Fruit fly (Drosophila melanogaster) whole organism, embryonic: ENCODE results near the gene CG15199.

ENCODE experiments used
- Atf-2 ChIP-seq: fragments of 200-800 bp; sonication (Bioruptor generic); optimal IDR thresholded peaks from 2 replicates; lab custom pipeline; 2016; ENCODE audit warnings: missing biosample characterization, missing genetic modification characterization
- CG10321 ChIP-seq: fragments of 200-800 bp; sonication (Bioruptor generic); IDR thresholded peaks from 2 replicates; pipeline ENCODE4 v1.3.6; 2022; ENCODE audit warnings: missing biosample characterization, missing genetic modification characterization
- CG11398 ChIP-seq: fragments of 200-800 bp; sonication (Bioruptor generic); optimal IDR thresholded peaks from 2 replicates; lab custom pipeline; 2016; ENCODE audit warnings: missing biosample characterization, missing genetic modification characterization
- CG11695 ChIP-seq: fragments of 200-800 bp; sonication (Bioruptor generic); IDR thresholded peaks from 3 replicates; pipeline ENCODE4 v1.3.6; 2022; ENCODE audit warnings: missing biosample characterization, missing genetic modification characterization
- CG12299 ChIP-seq: fragments of 200-800 bp; sonication (Bioruptor generic); optimal IDR thresholded peaks from 2 replicates; lab custom pipeline; 2018; ENCODE audit warnings: missing biosample characterization, mild to moderate bottlenecking, missing genetic modification characterization
- CG13296 ChIP-seq: fragments of 200-800 bp; sonication (Bioruptor generic); optimal IDR thresholded peaks from 3 replicates; lab custom pipeline; 2018; ENCODE audit warnings: missing biosample characterization, mild to moderate bottlenecking, missing genetic modification characterization
- CG14050 ChIP-seq: fragments of 200-800 bp; sonication (Bioruptor generic); IDR thresholded peaks from 3 replicates; pipeline ENCODE4 v1.3.6; 2022; ENCODE audit warnings: missing biosample characterization, missing genetic modification characterization
- CG14667 ChIP-seq: fragments of 200-800 bp; sonication (Bioruptor generic); IDR thresholded peaks from 2 replicates; pipeline ENCODE4 v1.3.6; 2022; ENCODE audit warnings: missing biosample characterization, missing genetic modification characterization
- CG15011 ChIP-seq: fragments of 200-800 bp; sonication (Bioruptor generic); optimal IDR thresholded peaks from 3 replicates; lab custom pipeline; 2018; ENCODE audit warnings: missing biosample characterization, mild to moderate bottlenecking, missing genetic modification characterization
- CG15514 ChIP-seq: fragments of 200-800 bp; sonication (Bioruptor generic); optimal IDR thresholded peaks from 3 replicates; lab custom pipeline; 2017; ENCODE audit warnings: missing biosample characterization, missing genetic modification characterization, mild to moderate bottlenecking, moderate library complexity, missing genetic modification reagents
- CG1792 ChIP-seq: fragments of 200-800 bp; sonication (Bioruptor generic); optimal IDR thresholded peaks from 2 replicates; lab custom pipeline; 2016; ENCODE audit warnings: missing biosample characterization, missing genetic modification characterization
- CG18011 ChIP-seq: fragments of 200-800 bp; sonication (Bioruptor generic); optimal IDR thresholded peaks from 2 replicates; lab custom pipeline; 2017; ENCODE audit warnings: missing biosample characterization, missing genetic modification characterization, mild to moderate bottlenecking, moderate library complexity, missing genotype
- CG18619 ChIP-seq: fragments of 200-800 bp; sonication (Bioruptor generic); optimal IDR thresholded peaks from 3 replicates; lab custom pipeline; 2017; ENCODE audit warnings: missing biosample characterization, mild to moderate bottlenecking, missing genetic modification characterization
- CG30403 ChIP-seq: fragments of 200-800 bp; sonication (Bioruptor generic); optimal IDR thresholded peaks from 3 replicates; lab custom pipeline; 2016; ENCODE audit warnings: missing biosample characterization, missing genetic modification characterization
- CG33213 ChIP-seq: fragments of 200-800 bp; sonication (Bioruptor generic); optimal IDR thresholded peaks from 3 replicates; lab custom pipeline; 2016; ENCODE audit warnings: missing biosample characterization, missing genetic modification characterization
- CG3838 ChIP-seq: fragments of 200-800 bp; sonication (Bioruptor generic); optimal IDR thresholded peaks from 3 replicates; lab custom pipeline; 2016; ENCODE audit warnings: missing biosample characterization, missing genetic modification characterization
- CG5953 ChIP-seq: fragments of 200-800 bp; sonication (Bioruptor generic); IDR thresholded peaks from 2 replicates; pipeline ENCODE4 v1.3.6; 2022; ENCODE audit warnings: missing biosample characterization, missing genetic modification characterization
- CG6175 ChIP-seq: fragments of 200-800 bp; sonication (Bioruptor generic); IDR thresholded peaks from 3 replicates; pipeline ENCODE4 v1.3.6; 2022; ENCODE audit warnings: missing biosample characterization, missing genetic modification characterization
- CG6254 ChIP-seq: fragments of 200-800 bp; sonication (Bioruptor generic); optimal IDR thresholded peaks from 3 replicates; lab custom pipeline; 2017; ENCODE audit warnings: mild to moderate bottlenecking, missing biosample characterization, missing genetic modification reagents, missing genetic modification characterization
- CG6854 ChIP-seq: fragments of 200-800 bp; sonication (Bioruptor generic); optimal IDR thresholded peaks from 3 replicates; lab custom pipeline; 2017; ENCODE audit warnings: missing biosample characterization, mild to moderate bottlenecking, missing genetic modification characterization
- CG7357 ChIP-seq: fragments of 200-800 bp; sonication (Bioruptor generic); IDR thresholded peaks from 3 replicates; pipeline ENCODE4 v1.3.6; 2022; ENCODE audit warnings: missing biosample characterization, missing genetic modification characterization
- CG9797 ChIP-seq: fragments of 200-800 bp; sonication (Bioruptor generic); optimal IDR thresholded peaks from 3 replicates; lab custom pipeline; 2018; ENCODE audit warnings: missing biosample characterization, mild to moderate bottlenecking, missing genetic modification characterization
- CG9876 ChIP-seq: fragments of 200-800 bp; sonication (Bioruptor generic); optimal IDR thresholded peaks from 2 replicates; lab custom pipeline; 2016; ENCODE audit warnings: missing biosample characterization, missing genetic modification characterization
- D ChIP-seq, 2 experiments: fragments of 200-800 bp in 1 of 2; fragments of >200 bp in 1 of 2; sonication (Bioruptor generic) in 1 of 2; optimal IDR thresholded peaks; 2 replicates in 1 of 2; 3 replicates in 1 of 2; lab custom pipeline; 2017; ENCODE audit warnings: mild to moderate bottlenecking in 1 of 2, missing biosample characterization in 1 of 2, missing genetic modification characterization in 1 of 2, missing genetic modification reagents in 1 of 2
- Dad ChIP-seq: fragments of 200-800 bp; sonication (Bioruptor generic); optimal IDR thresholded peaks from 3 replicates; lab custom pipeline; 2016; ENCODE audit warnings: missing biosample characterization, missing genetic modification characterization
- HLH54F ChIP-seq: fragments of 200-800 bp; sonication (Bioruptor generic); optimal IDR thresholded peaks from 3 replicates; lab custom pipeline; 2016; ENCODE audit warnings: missing biosample characterization, missing genetic modification characterization
- Lim3 ChIP-seq: fragments of 200-800 bp; sonication (Bioruptor generic); IDR thresholded peaks from 2 replicates; pipeline ENCODE4 v1.3.6; 2022; ENCODE audit warnings: missing biosample characterization, missing genetic modification characterization
- Oli ChIP-seq: fragments of 200-800 bp; sonication (Bioruptor generic); optimal IDR thresholded peaks from 2 replicates; lab custom pipeline; 2018; ENCODE audit warnings: missing biosample characterization, mild to moderate bottlenecking, missing genetic modification characterization, moderate library complexity
- Ravus ChIP-seq: fragments of 200-800 bp; sonication (Bioruptor generic); IDR thresholded peaks from 2 replicates; pipeline ENCODE4 v1.3.6; 2022; ENCODE audit warnings: missing biosample characterization, missing genetic modification characterization
- Side ChIP-seq: fragments of 200-800 bp; sonication (Bioruptor generic); optimal IDR thresholded peaks from 2 replicates; lab custom pipeline; 2016; ENCODE audit warnings: missing biosample characterization, missing genetic modification characterization
- Vsx1 ChIP-seq: fragments of 200-800 bp; sonication (Bioruptor generic); optimal IDR thresholded peaks from 2 replicates; lab custom pipeline; 2017; ENCODE audit warnings: missing biosample characterization, mild to moderate bottlenecking, missing genetic modification characterization, missing genetic modification reagents
- ara ChIP-seq: fragments of 200-800 bp; sonication (Bioruptor generic); IDR thresholded peaks from 2 replicates; pipeline ENCODE4 v1.3.6; 2022; ENCODE audit warnings: missing biosample characterization, missing genetic modification characterization
- ash1 ChIP-seq: fragments of 200-800 bp; sonication (Bioruptor generic); optimal IDR thresholded peaks from 2 replicates; lab custom pipeline; 2018; ENCODE audit warnings: missing biosample characterization, mild to moderate bottlenecking, missing genetic modification characterization
- br ChIP-seq: fragments of >200 bp; optimal IDR thresholded peaks from 2 replicates; lab custom pipeline; 2017
- cad ChIP-seq: fragments of >200 bp; optimal IDR thresholded peaks from 2 replicates; lab custom pipeline; 2017; ENCODE audit warnings: missing biosample characterization, missing genetic modification characterization
- cg ChIP-seq: fragments of 200-800 bp; sonication (Bioruptor generic); optimal IDR thresholded peaks from 3 replicates; lab custom pipeline; 2019; ENCODE audit warnings: missing biosample characterization, mild to moderate bottlenecking, missing genetic modification characterization, moderate library complexity
- chinmo ChIP-seq: fragments of 200-800 bp; sonication (Bioruptor generic); IDR thresholded peaks from 4 replicates; pipeline ENCODE4 v1.3.6; 2022; ENCODE audit warnings: missing biosample characterization, missing genetic modification characterization; ENCODE audit not compliant: partially characterized antibody
- corto ChIP-seq: fragments of 200-800 bp; sonication (Bioruptor generic); optimal IDR thresholded peaks from 2 replicates; lab custom pipeline; 2016; ENCODE audit warnings: missing biosample characterization, mild to moderate bottlenecking, missing genetic modification characterization, moderate library complexity
- dan ChIP-seq: fragments of 200-800 bp; sonication (Bioruptor generic); IDR thresholded peaks from 2 replicates; pipeline ENCODE4 v1.3.6; 2022; ENCODE audit warnings: missing biosample characterization, missing genetic modification characterization
- fru ChIP-seq: fragments of >200 bp; optimal IDR thresholded peaks from 2 replicates; lab custom pipeline; 2017
- gsb ChIP-seq: fragments of 200-800 bp; sonication (Bioruptor generic); IDR thresholded peaks from 2 replicates; pipeline ENCODE4 v1.3.6; 2022; ENCODE audit warnings: missing biosample characterization, missing genetic modification characterization
- h ChIP-seq: fragments of >200 bp; optimal IDR thresholded peaks from 2 replicates; lab custom pipeline; 2017
- kay ChIP-seq: fragments of 200-800 bp; sonication (Bioruptor generic); optimal IDR thresholded peaks from 2 replicates; lab custom pipeline; 2016; ENCODE audit warnings: missing biosample characterization, missing genetic modification characterization
- prd ChIP-seq, 3 experiments: fragments of >200 bp in 2 of 3; fragments of 200-800 bp in 1 of 3; sonication (Bioruptor generic) in 1 of 3; optimal IDR thresholded peaks in 2 of 3; IDR thresholded peaks in 1 of 3; 2 replicates in 2 of 3; 3 replicates in 1 of 3; pipeline versions ENCODE4 v1.3.6 to Lab custom; 2017 to 2022; ENCODE audit warnings: missing biosample characterization in 1 of 3, missing genetic modification characterization in 1 of 3
- ranshi ChIP-seq: fragments of 200-800 bp; sonication (Bioruptor generic); IDR thresholded peaks from 2 replicates; pipeline ENCODE4 v1.3.6; 2022; ENCODE audit warnings: missing biosample characterization, missing genetic modification characterization
- sima ChIP-seq: fragments of 200-800 bp; sonication (Bioruptor generic); optimal IDR thresholded peaks from 2 replicates; lab custom pipeline; 2016; ENCODE audit warnings: missing biosample characterization, missing genetic modification characterization
- slbo ChIP-seq: fragments of 200-800 bp; sonication (Bioruptor generic); IDR thresholded peaks from 2 replicates; pipeline ENCODE4 v1.3.6; 2022; ENCODE audit warnings: missing biosample characterization, missing genetic modification characterization
- slp2 ChIP-seq: fragments of 200-800 bp; sonication (Bioruptor generic); optimal IDR thresholded peaks from 2 replicates; lab custom pipeline; 2016; ENCODE audit warnings: missing biosample characterization, missing genetic modification characterization
- sqz ChIP-seq: fragments of 200-800 bp; sonication (Bioruptor generic); optimal IDR thresholded peaks from 3 replicates; lab custom pipeline; 2018; ENCODE audit warnings: missing biosample characterization, mild to moderate bottlenecking, missing genetic modification characterization
- wek ChIP-seq: fragments of 200-800 bp; sonication (Bioruptor generic); optimal IDR thresholded peaks from 3 replicates; lab custom pipeline; 2018; ENCODE audit warnings: missing biosample characterization, mild to moderate bottlenecking, missing genetic modification characterization, moderate library complexity
- zfh2 ChIP-seq: fragments of 200-800 bp; sonication (Bioruptor generic); optimal IDR thresholded peaks from 2 replicates; lab custom pipeline; 2016; ENCODE audit warnings: missing biosample characterization, missing genetic modification characterization

Gene CG15199

DNA sequence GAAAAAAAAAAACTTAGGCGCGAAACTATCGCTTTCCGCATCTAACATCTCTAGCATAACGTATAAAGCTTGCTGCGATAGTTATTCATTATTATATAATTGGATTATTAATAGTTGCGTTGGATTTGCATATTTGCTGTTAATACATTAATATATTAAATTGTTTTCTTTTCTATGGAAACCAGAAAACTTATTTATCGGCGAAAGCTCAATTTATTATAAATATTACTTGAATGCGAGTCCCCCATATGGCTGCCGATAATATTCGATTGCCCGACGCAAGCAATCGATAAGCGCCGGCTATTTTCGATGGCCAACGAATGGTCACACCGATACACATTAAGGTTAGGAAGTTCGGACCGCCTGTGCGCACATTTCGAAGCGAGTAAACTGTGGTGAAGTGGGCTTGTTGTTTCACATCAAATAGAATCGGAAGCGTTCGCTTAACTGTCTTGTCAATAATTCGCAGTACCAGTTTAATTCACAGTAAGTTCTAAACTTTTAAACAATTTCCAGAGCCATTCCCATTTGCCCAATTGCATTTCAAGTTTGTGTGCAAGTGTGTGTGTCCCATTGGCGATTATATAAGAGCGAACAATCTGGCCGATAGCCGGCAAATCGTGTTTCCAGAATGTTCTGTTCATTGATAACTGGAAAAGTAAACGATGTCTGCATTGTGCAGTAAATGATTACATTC is 33.3 kb downstream of the CG15199 start, which contains the start of gene Hsp60A (continued):
- TF ChIP-seq wek (GFP tag; lab: Kevin White, UChicago) (peak; percentile 97), prd (optimal IDR thresholded peaks at IDR 0.05; lab: Kevin White, UChicago) (no peak), prd (GFP tag; IDR thresholded peaks at IDR 0.05; lab: Robert Waterston, UW) (peak; percentile 54; the same call in 2 of the 3 replicates), CG14050 (GFP tag; lab: Robert Waterston, UW) (no peak), chinmo (GFP tag; lab: Robert Waterston, UW) (peak; percentile 61; the same call in 1 of the 4 replicates), CG9876 (no peak), CG6854 (no peak), fru (lab: Kevin White, UChicago) (no peak), Dad (GFP tag; lab: Kevin White, UChicago) (peak; percentile 16), CG13296 (peak; percentile 36), cad (GFP tag; lab: Kevin White, UChicago) (no peak), CG18011 (GFP tag; lab: Kevin White, UChicago) (no peak), slbo (peak; percentile 58; the same call in 1 of the 2 replicates), Vsx1 (GFP tag; lab: Kevin White, UChicago) (no peak), cg (GFP tag; lab: Kevin White, UChicago) (peak; percentile 63), ara (GFP tag; lab: Robert Waterston, UW) (0 out of 2 replicates have a peak, but pooled peaks have one; percentile 16), CG15011 (GFP tag; lab: Kevin White, UChicago) (no peak), D (optimal IDR thresholded peaks at IDR 0.05; lab: Kevin White, UChicago) (no peak), D (GFP tag; optimal IDR thresholded peaks at IDR 0.05; lab: Kevin White, UChicago) (no peak), sima (GFP tag; lab: Kevin White, UChicago) (no peak), CG9797 (GFP tag; lab: Kevin White, UChicago) (peak; percentile 67), Ravus (GFP tag; lab: Robert Waterston, UW) (no peak), CG11398 (GFP tag; lab: Kevin White, UChicago) (no peak), CG3838 (GFP tag; lab: Kevin White, UChicago) (no peak), CG5953 (GFP tag; lab: Robert Waterston, UW) (no peak), CG11695 (no peak), slp2 (GFP tag; lab: Kevin White, UChicago) (no peak), kay (GFP tag; lab: Kevin White, UChicago) (peak; percentile 15), CG18619 (GFP tag; lab: Kevin White, UChicago) (peak; percentile 17), corto (GFP tag; lab: Kevin White, UChicago) (peak; percentile 36), zfh2 (GFP tag; lab: Kevin White, UChicago) (no peak), Atf-2 (GFP tag; lab: Kevin White, UChicago) (no peak), dan (GFP tag; lab: Robert Waterston, UW) (no peak), h (lab: Kevin White, UChicago) (no peak), CG10321 (GFP tag; lab: Robert Waterston, UW) (no peak), sqz (peak; percentile 49), CG12299 (peak; percentile 46), gsb (GFP tag; lab: Robert Waterston, UW) (no peak), CG33213 (GFP tag; lab: Kevin White, UChicago) (no peak), CG30403 (GFP tag; lab: Kevin White, UChicago) (peak; percentile 60), br (lab: Kevin White, UChicago) (no peak), ranshi (GFP tag; lab: Robert Waterston, UW) (no peak; the same call in 1 of the 2 replicates), Side (GFP tag; lab: Kevin White, UChicago) (no peak), Lim3 (no peak), CG7357 (GFP tag; lab: Robert Waterston, UW) (no peak), CG6175 (GFP tag; lab: Robert Waterston, UW) (no peak), Oli (tag; lab: Kevin White, UChicago) (peak; percentile 2), CG1792 (GFP tag; lab: Kevin White, UChicago) (no peak), HLH54F (GFP tag; lab: Kevin White, UChicago) (peak; percentile 30), CG15514 (GFP tag; lab: Kevin White, UChicago) (peak; percentile 76), ash1 (GFP tag; lab: Kevin White, UChicago) (no peak), CG6254 (GFP tag; lab: Kevin White, UChicago) (no peak), CG14667 (GFP tag; lab: Robert Waterston, UW) (no peak)
